Fruit fly (Drosophila melanogaster) whole organism, embryonic: Measurements from ENCODE around the gene Cdk1.

Source experiments
- CG10274 ChIP-seq: fragments of 200-800 bp; sonication (Bioruptor generic); optimal IDR thresholded peaks from 3 replicates; lab custom pipeline; 2017; ENCODE audit warnings: missing biosample characterization, mild to moderate bottlenecking, missing genetic modification characterization
- CG10565 ChIP-seq: fragments of 200-800 bp; sonication (Bioruptor generic); optimal IDR thresholded peaks from 3 replicates; lab custom pipeline; 2016; ENCODE audit warnings: missing biosample characterization, mild to moderate bottlenecking, missing genetic modification characterization
- CG12104 ChIP-seq: fragments of 200-800 bp; sonication (Bioruptor generic); optimal IDR thresholded peaks from 3 replicates; lab custom pipeline; 2016; ENCODE audit warnings: missing biosample characterization, missing genetic modification characterization
- CG12299 ChIP-seq: fragments of 200-800 bp; sonication (Bioruptor generic); optimal IDR thresholded peaks from 2 replicates; lab custom pipeline; 2018; ENCODE audit warnings: missing biosample characterization, mild to moderate bottlenecking, missing genetic modification characterization
- CG1233 ChIP-seq: fragments of 200-800 bp; sonication (Bioruptor generic); optimal IDR thresholded peaks from 4 replicates; lab custom pipeline; 2018; ENCODE audit warnings: missing biosample characterization, mild to moderate bottlenecking, missing genetic modification characterization
- CG13123 ChIP-seq: fragments of 200-800 bp; sonication (Bioruptor generic); optimal IDR thresholded peaks from 2 replicates; lab custom pipeline; 2016; ENCODE audit warnings: missing biosample characterization, missing genetic modification characterization
- CG13287 ChIP-seq: fragments of 200-800 bp; sonication (Bioruptor generic); IDR thresholded peaks from 2 replicates; pipeline ENCODE4 v1.3.6; 2022; ENCODE audit warnings: missing biosample characterization, missing genetic modification characterization; ENCODE audit not compliant: partially characterized antibody
- CG13296 ChIP-seq: fragments of 200-800 bp; sonication (Bioruptor generic); optimal IDR thresholded peaks from 3 replicates; lab custom pipeline; 2018; ENCODE audit warnings: missing biosample characterization, mild to moderate bottlenecking, missing genetic modification characterization
- CG1647 ChIP-seq: fragments of 200-800 bp; sonication (Bioruptor generic); optimal IDR thresholded peaks from 3 replicates; lab custom pipeline; 2016; ENCODE audit warnings: missing biosample characterization, missing genetic modification characterization
- CG16815 ChIP-seq: fragments of 200-800 bp; sonication (Bioruptor generic); optimal IDR thresholded peaks from 3 replicates; lab custom pipeline; 2017; ENCODE audit warnings: missing biosample characterization, mild to moderate bottlenecking, missing genetic modification characterization
- CG17612 ChIP-seq: fragments of 200-800 bp; sonication (Bioruptor generic); IDR thresholded peaks from 2 replicates; pipeline ENCODE4 v1.3.6; 2022; ENCODE audit warnings: missing biosample characterization, missing genetic modification characterization
- CG17829 ChIP-seq: fragments of 200-800 bp; optimal IDR thresholded peaks from 2 replicates; lab custom pipeline; 2019; ENCODE audit warnings: missing biosample characterization, mild to moderate bottlenecking, missing genetic modification characterization, moderate library complexity
- CG1792 ChIP-seq: fragments of 200-800 bp; sonication (Bioruptor generic); optimal IDR thresholded peaks from 2 replicates; lab custom pipeline; 2016; ENCODE audit warnings: missing biosample characterization, missing genetic modification characterization
- CG2678 ChIP-seq: fragments of 200-800 bp; sonication (Bioruptor generic); optimal IDR thresholded peaks from 3 replicates; lab custom pipeline; 2019; ENCODE audit warnings: missing biosample characterization, mild to moderate bottlenecking, missing genetic modification characterization, moderate library complexity
- CG30020 ChIP-seq: fragments of 200-800 bp; optimal IDR thresholded peaks from 2 replicates; lab custom pipeline; 2019; ENCODE audit warnings: missing biosample characterization, mild to moderate bottlenecking, missing genetic modification characterization, moderate library complexity
- CG32772 ChIP-seq: fragments of 200-800 bp; sonication (Bioruptor generic); IDR thresholded peaks from 2 replicates; pipeline ENCODE4 v1.3.6; 2022; ENCODE audit warnings: missing biosample characterization, missing genetic modification characterization
- CG3847 ChIP-seq: fragments of 200-800 bp; sonication (Bioruptor generic); IDR thresholded peaks from 2 replicates; pipeline ENCODE4 v1.3.6; 2022; ENCODE audit warnings: missing biosample characterization, missing genetic modification characterization
- CG3995 ChIP-seq: fragments of 200-800 bp; sonication (Bioruptor generic); optimal IDR thresholded peaks from 3 replicates; lab custom pipeline; 2016; ENCODE audit warnings: missing biosample characterization, missing genetic modification characterization
- CG4424 ChIP-seq: fragments of 200-800 bp; sonication (Bioruptor generic); optimal IDR thresholded peaks from 3 replicates; lab custom pipeline; 2016; ENCODE audit warnings: missing biosample characterization, missing genetic modification characterization
- CG4617 ChIP-seq: fragments of 200-800 bp; sonication (Bioruptor generic); optimal IDR thresholded peaks from 3 replicates; lab custom pipeline; 2016; ENCODE audit warnings: missing biosample characterization, missing genetic modification characterization, borderline replicate concordance
- CG4820 ChIP-seq: fragments of 200-800 bp; sonication (Bioruptor generic); optimal IDR thresholded peaks from 3 replicates; lab custom pipeline; 2016; ENCODE audit warnings: missing biosample characterization, missing genetic modification characterization
- CG9215 ChIP-seq: fragments of 200-800 bp; sonication (Bioruptor generic); IDR thresholded peaks from 2 replicates; pipeline ENCODE4 v1.3.6; 2022; ENCODE audit warnings: missing biosample characterization, missing genetic modification characterization
- CG9437 ChIP-seq: fragments of 200-800 bp; sonication (Bioruptor generic); optimal IDR thresholded peaks from 2 replicates; lab custom pipeline; 2018; ENCODE audit warnings: missing biosample characterization, mild to moderate bottlenecking, missing genetic modification characterization
- CG9609 ChIP-seq: fragments of 200-800 bp; sonication (Bioruptor generic); optimal IDR thresholded peaks from 3 replicates; lab custom pipeline; 2016; ENCODE audit warnings: missing biosample characterization, missing genetic modification characterization
- CG9727 ChIP-seq: fragments of 200-800 bp; sonication (Bioruptor generic); optimal IDR thresholded peaks from 3 replicates; lab custom pipeline; 2017; ENCODE audit warnings: missing biosample characterization, mild to moderate bottlenecking, missing genetic modification characterization
- Deaf1 ChIP-seq: fragments of 200-800 bp; optimal IDR thresholded peaks from 3 replicates; lab custom pipeline; 2019; ENCODE audit warnings: missing biosample characterization, mild to moderate bottlenecking, missing genetic modification characterization, moderate library complexity
- Dek ChIP-seq: fragments of 200-800 bp; sonication (Bioruptor generic); optimal IDR thresholded peaks from 3 replicates; lab custom pipeline; 2019; ENCODE audit warnings: missing biosample characterization, mild to moderate bottlenecking, missing genetic modification characterization, moderate library complexity
- Dip2 ChIP-seq: fragments of 200-800 bp; sonication (Bioruptor generic); IDR thresholded peaks from 2 replicates; pipeline ENCODE4 v1.3.6; 2022; ENCODE audit warnings: missing biosample characterization, missing genetic modification characterization
- Fer1 ChIP-seq: fragments of 200-800 bp; sonication (Bioruptor generic); optimal IDR thresholded peaks from 2 replicates; lab custom pipeline; 2017; ENCODE audit warnings: missing biosample characterization, mild to moderate bottlenecking, missing genetic modification characterization
- Med ChIP-seq: fragments of 200-800 bp; sonication (Bioruptor generic); peaks from one replicate; lab custom pipeline; 2016; ENCODE audit warnings: missing biosample characterization, missing genetic modification characterization, mild to moderate bottlenecking, inconsistent platforms, moderate library complexity
- NC2β ChIP-seq: fragments of 200-800 bp; sonication (Bioruptor generic); optimal IDR thresholded peaks from 2 replicates; lab custom pipeline; 2016; ENCODE audit warnings: missing biosample characterization, missing genetic modification characterization
- Sox102F ChIP-seq: fragments of 200-800 bp; sonication (Bioruptor generic); optimal IDR thresholded peaks from 2 replicates; lab custom pipeline; 2018; ENCODE audit warnings: missing biosample characterization, mild to moderate bottlenecking, missing genetic modification characterization, moderate library complexity
- Vsx1 ChIP-seq: fragments of 200-800 bp; sonication (Bioruptor generic); optimal IDR thresholded peaks from 2 replicates; lab custom pipeline; 2017; ENCODE audit warnings: missing biosample characterization, mild to moderate bottlenecking, missing genetic modification characterization, missing genetic modification reagents
- Xrp1 ChIP-seq: fragments of 200-800 bp; sonication (Bioruptor generic); IDR thresholded peaks from 2 replicates; pipeline ENCODE4 v1.3.6; 2022; ENCODE audit warnings: missing biosample characterization, missing genetic modification characterization
- ap ChIP-seq: fragments of 200-800 bp; sonication (Bioruptor generic); IDR thresholded peaks from 2 replicates; pipeline ENCODE4 v1.3.6; 2022; ENCODE audit warnings: missing biosample characterization, missing genetic modification characterization
- cg ChIP-seq: fragments of 200-800 bp; sonication (Bioruptor generic); optimal IDR thresholded peaks from 3 replicates; lab custom pipeline; 2019; ENCODE audit warnings: missing biosample characterization, mild to moderate bottlenecking, missing genetic modification characterization, moderate library complexity
- dmrt11E ChIP-seq: fragments of 200-800 bp; sonication (Bioruptor generic); optimal IDR thresholded peaks from 3 replicates; lab custom pipeline; 2018; ENCODE audit warnings: missing biosample characterization, mild to moderate bottlenecking, missing genetic modification characterization, moderate library complexity
- esg ChIP-seq: fragments of 200-800 bp; sonication (Bioruptor generic); conservative IDR thresholded peaks from 2 replicates; pipeline ENCODE4 v1.3.6; 2022; ENCODE audit warnings: missing biosample characterization, missing genetic modification characterization
- fru ChIP-seq: fragments of >200 bp; optimal IDR thresholded peaks from 2 replicates; lab custom pipeline; 2017
- mam ChIP-seq: fragments of 200-800 bp; sonication (Bioruptor generic); optimal IDR thresholded peaks from 3 replicates; lab custom pipeline; 2016; ENCODE audit warnings: missing biosample characterization, missing genetic modification characterization
- onecut ChIP-seq: fragments of 200-800 bp; sonication (Bioruptor generic); IDR thresholded peaks from 2 replicates; pipeline ENCODE4 v1.3.6; 2022; ENCODE audit warnings: missing biosample characterization, missing genetic modification characterization
- pum ChIP-seq: fragments of 200-800 bp; sonication (Bioruptor generic); optimal IDR thresholded peaks from 2 replicates; lab custom pipeline; 2016; ENCODE audit warnings: missing biosample characterization, missing genetic modification characterization
- pzg ChIP-seq: fragments of 200-800 bp; sonication (Bioruptor generic); optimal IDR thresholded peaks from 3 replicates; lab custom pipeline; 2018; ENCODE audit warnings: missing biosample characterization, mild to moderate bottlenecking, missing genetic modification characterization, moderate library complexity
- schlank ChIP-seq: fragments of 200-800 bp; sonication (Bioruptor generic); optimal IDR thresholded peaks from 2 replicates; lab custom pipeline; 2018; ENCODE audit warnings: missing biosample characterization, mild to moderate bottlenecking, missing genetic modification characterization
- sima ChIP-seq: fragments of 200-800 bp; sonication (Bioruptor generic); optimal IDR thresholded peaks from 2 replicates; lab custom pipeline; 2016; ENCODE audit warnings: missing biosample characterization, missing genetic modification characterization
- stwl ChIP-seq: fragments of 200-800 bp; sonication (Bioruptor generic); optimal IDR thresholded peaks from 3 replicates; lab custom pipeline; 2018; ENCODE audit warnings: missing biosample characterization, mild to moderate bottlenecking, missing genetic modification characterization, moderate library complexity
- tio ChIP-seq: fragments of 200-800 bp; sonication (Bioruptor generic); optimal IDR thresholded peaks from 2 replicates; lab custom pipeline; 2017; ENCODE audit warnings: missing biosample characterization, missing genetic modification characterization, inconsistent platforms
- unc-4 ChIP-seq: fragments of 200-800 bp; sonication (Bioruptor generic); IDR thresholded peaks from 2 replicates; pipeline ENCODE4 v1.3.6; 2022; ENCODE audit warnings: missing biosample characterization, missing genetic modification characterization; ENCODE audit not compliant: partially characterized antibody
- wek ChIP-seq: fragments of 200-800 bp; sonication (Bioruptor generic); optimal IDR thresholded peaks from 3 replicates; lab custom pipeline; 2018; ENCODE audit warnings: missing biosample characterization, mild to moderate bottlenecking, missing genetic modification characterization, moderate library complexity
- zen2 ChIP-seq: fragments of 200-800 bp; sonication (Bioruptor generic); IDR thresholded peaks from 3 replicates; pipeline ENCODE4 v1.3.6; 2022; ENCODE audit warnings: missing biosample characterization, missing genetic modification characterization; ENCODE audit not compliant: partially characterized antibody

Cdk1 gene

dm6 chr2L:10396877-10397587 lies 11.0 kb upstream of the Cdk1 start (continued):
- TF ChIP-seq pum (GFP tag; lab: Kevin White, UChicago) (no peak), CG17829 (tag; lab: Kevin White, UChicago) (no peak), CG10565 (GFP tag; lab: Kevin White, UChicago) (no peak), CG32772 (GFP tag; lab: Robert Waterston, UW) (no peak), unc-4 (0 out of 2 replicates have a peak, but pooled peaks have one; percentile 6), Deaf1 (tag; lab: Kevin White, UChicago) (no peak), mam (GFP tag; lab: Kevin White, UChicago) (no peak), CG1233 (peak; percentile 1), CG9727 (GFP tag; lab: Kevin White, UChicago) (no peak), dmrt11E (no peak), CG1792 (GFP tag; lab: Kevin White, UChicago) (no peak), CG2678 (no peak), CG4617 (GFP tag; lab: Kevin White, UChicago) (peak; percentile 17), CG3995 (GFP tag; lab: Kevin White, UChicago) (no peak), onecut (GFP tag; lab: Robert Waterston, UW) (no peak), pzg (GFP tag; lab: Kevin White, UChicago) (no peak), schlank (tag; lab: Kevin White, UChicago) (no peak), CG13287 (GFP tag; lab: Robert Waterston, UW) (no peak), fru (lab: Kevin White, UChicago) (no peak), wek (peak; percentile 42), CG10274 (GFP tag; lab: Kevin White, UChicago) (no peak), cg (peak; percentile 84), esg (no peak), CG4424 (GFP tag; lab: Kevin White, UChicago) (no peak), CG30020 (tag; lab: Kevin White, UChicago) (peak; percentile 59), CG13296 (GFP tag; lab: Kevin White, UChicago) (peak; percentile 60), CG13123 (GFP tag; lab: Kevin White, UChicago) (no peak), CG1647 (GFP tag; lab: Kevin White, UChicago) (no peak), Dek (tag; lab: Kevin White, UChicago) (no peak), CG17612 (GFP tag; lab: Robert Waterston, UW) (no peak), Sox102F (GFP tag; lab: Kevin White, UChicago) (no peak), CG3847 (GFP tag; lab: Robert Waterston, UW) (no peak), NC2β (GFP tag; lab: Kevin White, UChicago) (no peak), Vsx1 (GFP tag; lab: Kevin White, UChicago) (no peak), zen2 (GFP tag; lab: Robert Waterston, UW) (no peak), ap (GFP tag; lab: Robert Waterston, UW) (no peak), CG16815 (no peak), tio (no peak), Xrp1 (0 out of 2 replicates have a peak, but pooled peaks have one; percentile 6), Dip2 (GFP tag; lab: Robert Waterston, UW) (no peak), CG9215 (no peak), sima (GFP tag; lab: Kevin White, UChicago) (no peak), CG12104 (GFP tag; lab: Kevin White, UChicago) (no peak), CG9609 (GFP tag; lab: Kevin White, UChicago) (no peak), Fer1 (peak; percentile 49), CG4820 (no peak), stwl (tag; lab: Kevin White, UChicago) (no peak), CG9437 (GFP tag; lab: Kevin White, UChicago) (no peak), Med (GFP tag; lab: Kevin White, UChicago) (peak; percentile 70), CG12299 (tag; lab: Kevin White, UChicago) (peak; percentile 23)
